Worm (Caenorhabditis elegans) whole organism, L3 larva: ENCODE data around the gene Y54E2A.8.

Experiments
- R02D3.7 ChIP-seq: fragments of 150-350 bp; optimal IDR thresholded peaks from 2 replicates; lab custom pipeline; 2014; ENCODE audit warnings: missing biosample characterization, missing genetic modification characterization
- ZK546.5 ChIP-seq: sonication (generic microtip); optimal IDR thresholded peaks from 2 replicates; lab custom pipeline; 2017; ENCODE audit warnings: missing biosample characterization, missing genetic modification characterization
- aly-2 ChIP-seq: fragments of 150-350 bp; optimal IDR thresholded peaks from 2 replicates; lab custom pipeline; 2014; ENCODE audit warnings: missing biosample characterization, missing genetic modification characterization
- ama-1 ChIP-seq: fragments of 150-350 bp; optimal IDR thresholded peaks from 2 replicates; lab custom pipeline; 2018
- ceh-16 ChIP-seq: sonication (generic microtip); optimal IDR thresholded peaks from 2 replicates; lab custom pipeline; 2017; ENCODE audit warnings: missing biosample characterization, missing genetic modification characterization
- ceh-28 ChIP-seq: fragments of 150-350 bp; optimal IDR thresholded peaks from 2 replicates; lab custom pipeline; 2014; ENCODE audit warnings: missing biosample characterization, missing genetic modification reagents, missing genetic modification characterization
- ceh-82 ChIP-seq: fragments of 150-350 bp; optimal IDR thresholded peaks from 2 replicates; lab custom pipeline; 2014; ENCODE audit warnings: missing biosample characterization, missing genetic modification characterization
- elt-2 ChIP-seq: sonication (generic microtip); optimal IDR thresholded peaks from 2 replicates; lab custom pipeline; 2016; ENCODE audit warnings: missing genetic modification reagents, mild to moderate bottlenecking, missing genetic modification characterization, missing compliant biosample characterization
- eor-1 ChIP-seq, 2 experiments: fragments of 150-350 bp; optimal IDR thresholded peaks; 2 replicates each; lab custom pipeline; 2014 to 2018; ENCODE audit warnings: missing biosample characterization in 2 of 2, missing genetic modification characterization in 2 of 2
- hmg-11 ChIP-seq: sonication (generic microtip); optimal IDR thresholded peaks from 2 replicates; lab custom pipeline; 2016; ENCODE audit warnings: missing genetic modification characterization, missing compliant biosample characterization
- jun-1 ChIP-seq: fragments of 150-350 bp; optimal IDR thresholded peaks from 2 replicates; lab custom pipeline; 2014; ENCODE audit warnings: missing biosample characterization, missing genetic modification reagents, missing genetic modification characterization
- lin-39 ChIP-seq: fragments of 150-350 bp; optimal IDR thresholded peaks from 2 replicates; lab custom pipeline; 2018; ENCODE audit warnings: missing biosample characterization, missing genetic modification reagents, missing genetic modification characterization
- lsy-12 ChIP-seq: sonication (generic microtip); optimal IDR thresholded peaks from 2 replicates; lab custom pipeline; 2016; ENCODE audit warnings: mild to moderate bottlenecking, missing genetic modification characterization, missing compliant biosample characterization
- nfya-1 ChIP-seq: sonication (generic microtip); optimal IDR thresholded peaks from 2 replicates; lab custom pipeline; 2017; ENCODE audit warnings: missing genetic modification characterization, mild to moderate bottlenecking, missing compliant biosample characterization, antibody characterized with exemption, moderate library complexity; ENCODE audit not compliant: insufficient read depth
- nhr-23 ChIP-seq: fragments of 150-350 bp; optimal IDR thresholded peaks from 2 replicates; lab custom pipeline; 2014; ENCODE audit warnings: missing biosample characterization, missing genetic modification reagents, missing genetic modification characterization
- nhr-25 ChIP-seq: sonication (generic microtip); optimal IDR thresholded peaks from 2 replicates; lab custom pipeline; 2017; ENCODE audit warnings: missing biosample characterization, missing genetic modification characterization
- nhr-43 ChIP-seq: sonication (generic microtip); optimal IDR thresholded peaks from 2 replicates; lab custom pipeline; 2016; ENCODE audit warnings: mild to moderate bottlenecking, missing genetic modification characterization, missing compliant biosample characterization; ENCODE audit not compliant: poor library complexity, severe bottlenecking
- nhr-76 ChIP-seq: fragments of 150-350 bp; sonication (generic microtip); optimal IDR thresholded peaks from 5 replicates; lab custom pipeline; 2014; ENCODE audit warnings: missing biosample characterization, missing genetic modification characterization
- pha-4 ChIP-seq: fragments of 150-350 bp; optimal IDR thresholded peaks from 2 replicates; lab custom pipeline; 2014; ENCODE audit warnings: missing biosample characterization, missing genetic modification reagents, missing genetic modification characterization
- pqm-1 ChIP-seq: fragments of 150-350 bp; optimal IDR thresholded peaks from 2 replicates; lab custom pipeline; 2017; ENCODE audit warnings: missing biosample characterization, missing genetic modification characterization, inconsistent platforms
- zag-1 ChIP-seq: fragments of 150-350 bp; optimal IDR thresholded peaks from 2 replicates; lab custom pipeline; 2014; ENCODE audit warnings: missing biosample characterization, missing genetic modification characterization
- ztf-4 ChIP-seq: fragments of 150-350 bp; optimal IDR thresholded peaks from 2 replicates; lab custom pipeline; 2014; ENCODE audit warnings: missing biosample characterization, missing genetic modification characterization

Gene Y54E2A.8

ce11 chrII:14822419-14822818 lies 44.3 kb downstream of the Y54E2A.8 start (continued):
- TF ChIP-seq jun-1 = peak; percentile 53
- TF ChIP-seq ztf-4 = no peak
- TF ChIP-seq, all 47 proteins: peak for 14

ce11 chrII:14825413-14825812 lies 47.3 kb downstream of the Y54E2A.8 start:
- TF ChIP-seq nfya-1 (tag; lab: Kevin White, UChicago) (peak; percentile 23), pha-4 (tag; lab: Kevin White, UChicago) (no peak), lsy-12 (tag; lab: Kevin White, UChicago) (no peak), nhr-25 (tag; lab: Kevin White, UChicago) (no peak), ama-1 (no peak), nhr-23 (no peak), ceh-82 (tag; lab: Kevin White, UChicago) (no peak), nhr-43 (tag; lab: Kevin White, UChicago) (peak; percentile 75), ceh-28 (tag; lab: Kevin White, UChicago) (no peak), elt-2 (tag; lab: Kevin White, UChicago) (no peak), R02D3.7 (tag; lab: Kevin White, UChicago) (no peak), nhr-76 (tag; lab: Kevin White, UChicago) (no peak), zag-1 (no peak), ZK546.5 (tag; lab: Kevin White, UChicago) (no peak), lin-39 (tag; lab: Kevin White, UChicago) (no peak), ceh-16 (no peak), pqm-1 (tag; lab: Kevin White, UChicago) (no peak)

- TF ChIP-seq nhr-25 (tag; lab: Kevin White, UChicago) (no peak), nhr-23 (no peak), eor-1 (tag; optimal IDR thresholded peaks at IDR 0.05; lab: Kevin White, UChicago) (no peak), ceh-82 (tag; lab: Kevin White, UChicago) (no peak), hmg-11 (tag; lab: Kevin White, UChicago) (no peak), aly-2 (tag; lab: Kevin White, UChicago) (no peak)
Observed at ce11 chrII:14832055-14832454, 53.9 kb downstream of the Y54E2A.8 start.
